Worm (Caenorhabditis elegans): ENCODE data around the gene gcsh-1.

ce11 chrX:14537625-14538024 is 22.8 kb upstream of the gcsh-1 start:
- no peak for TF ChIP-seq fkh-10 (GFP tag; optimal IDR thresholded peaks at IDR 0.05)
- no peak for TF ChIP-seq ceh-82 (tag; optimal IDR thresholded peaks at IDR 0.05)
- TF ChIP-seq mdl-1 (tag; optimal IDR thresholded peaks at IDR 0.05), result peak in 1 of 2 experiments; percentile 44
- TF ChIP-seq nhr-237 (tag; optimal IDR thresholded peaks at IDR 0.05), result no peak
- no peak for TF ChIP-seq ceh-28 (tag; optimal IDR thresholded peaks at IDR 0.05)
- TF ChIP-seq rbr-2 (tag; optimal IDR thresholded peaks at IDR 0.05), result no peak
- TF ChIP-seq ztf-11 (tag; optimal IDR thresholded peaks at IDR 0.05), result no peak
- TF ChIP-seq hmg-1.1 (GFP tag; IDR thresholded peaks at IDR 0.05), result no peak
- no peak for TF ChIP-seq lin-15B (tag; optimal IDR thresholded peaks at IDR 0.05)
- TF ChIP-seq fos-1 (tag; optimal IDR thresholded peaks at IDR 0.05), result no peak
- TF ChIP-seq lsy-2 (tag; optimal IDR thresholded peaks at IDR 0.05), result no peak
- TF ChIP-seq egl-27 (tag; optimal IDR thresholded peaks at IDR 0.05), result no peak
- no peak for TF ChIP-seq lin-29 (GFP tag; IDR thresholded peaks at IDR 0.05)

Measured in whole organism, L4 larva.